Worm (Caenorhabditis elegans) whole organism, L4/young adult: ENCODE data around the gene F49E11.2.

Source experiments
- W03F9.2 ChIP-seq: fragments of 150-350 bp; optimal IDR thresholded peaks from 2 replicates; lab custom pipeline; 2014; ENCODE audit warnings: missing biosample characterization, missing genetic modification characterization
- dao-5 ChIP-seq: sonication (generic microtip); optimal IDR thresholded peaks from 2 replicates; lab custom pipeline; 2016; ENCODE audit warnings: missing genotype, missing genetic modification characterization, moderate library complexity, missing compliant biosample characterization
- him-1 ChIP-seq: sonication (generic microtip); optimal IDR thresholded peaks from 2 replicates; lab custom pipeline; 2016; ENCODE audit warnings: missing genotype, missing genetic modification reagents, missing genetic modification characterization, missing compliant biosample characterization

Gene F49E11.2

ce11 chrIV:13036835-13037234 lies 2.0 kb downstream of the F49E11.2 start:
- no peak for TF ChIP-seq dao-5

DNA sequence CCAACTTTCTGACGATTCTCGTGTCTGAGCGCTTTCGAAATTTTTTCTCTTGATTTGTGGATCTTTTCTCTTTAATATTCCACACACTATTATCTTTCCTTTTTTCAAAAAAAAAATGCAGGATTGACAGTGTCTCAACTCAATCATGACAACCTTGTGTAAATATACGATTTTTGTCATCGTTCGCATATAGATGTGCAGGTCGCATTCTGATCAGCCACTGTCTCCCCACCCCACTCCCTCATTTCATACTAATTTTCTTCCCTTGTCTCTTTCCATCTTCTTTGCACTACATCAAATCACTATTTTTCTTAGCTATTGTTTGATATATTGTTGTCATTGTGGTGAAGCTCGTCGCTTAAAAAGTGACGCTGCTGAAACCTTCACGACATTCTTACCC lies 3.5 kb downstream of the F49E11.2 start:
- TF ChIP-seq W03F9.2 (tag; lab: Kevin White, UChicago) (no peak), him-1 (tag; lab: Kevin White, UChicago) (no peak), dao-5 (no peak)

DNA sequence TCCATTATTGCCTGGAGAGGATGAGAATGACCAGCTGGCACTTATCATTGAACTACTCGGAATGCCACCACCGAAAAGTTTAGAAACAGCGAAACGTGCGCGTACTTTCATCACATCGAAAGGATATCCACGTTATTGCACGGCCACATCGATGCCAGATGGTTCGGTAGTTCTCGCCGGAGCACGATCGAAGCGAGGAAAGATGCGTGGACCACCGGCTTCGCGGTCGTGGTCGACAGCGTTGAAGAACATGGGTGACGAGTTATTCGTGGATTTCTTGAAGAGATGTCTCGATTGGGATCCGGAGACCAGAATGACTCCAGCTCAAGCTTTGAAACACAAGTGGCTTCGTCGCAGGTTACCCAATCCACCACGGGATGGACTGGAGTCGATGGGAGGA lies 5.3 kb downstream of the F49E11.2 start:
- TF ChIP-seq W03F9.2 (tag; lab: Kevin White, UChicago) (no peak), him-1 (tag; lab: Kevin White, UChicago) (no peak), dao-5 (no peak)

DNA sequence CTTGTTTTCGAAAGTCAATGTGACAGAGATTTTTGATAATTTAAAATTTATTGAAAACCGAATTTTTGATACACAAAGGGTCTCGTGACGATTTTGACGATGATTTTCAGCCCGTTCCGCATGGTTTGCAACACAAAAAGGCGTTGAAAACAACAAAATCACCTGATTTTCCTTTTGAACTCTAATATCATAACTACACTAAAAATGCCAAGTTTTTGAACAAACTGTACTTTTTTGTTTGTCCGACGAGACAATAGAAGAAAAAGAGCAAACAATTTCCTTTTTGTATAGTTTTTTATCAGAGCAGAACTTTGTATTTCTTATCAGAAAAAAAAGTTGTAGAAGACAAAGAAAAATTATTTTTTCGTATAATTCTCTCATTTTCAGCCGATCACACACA lies 6.6 kb downstream of the F49E11.2 start:
- TF ChIP-seq him-1 (tag; lab: Kevin White, UChicago) (no peak), dao-5 (no peak), W03F9.2 (tag; lab: Kevin White, UChicago) (no peak)

- no peak for TF ChIP-seq dao-5
- no peak for TF ChIP-seq him-1 (tag; lab: Kevin White, UChicago)
- TF ChIP-seq W03F9.2 (tag; lab: Kevin White, UChicago) = no peak
These were observed 8.1 kb downstream of the F49E11.2 start for ce11 chrIV:13030467-13031299.

DNA sequence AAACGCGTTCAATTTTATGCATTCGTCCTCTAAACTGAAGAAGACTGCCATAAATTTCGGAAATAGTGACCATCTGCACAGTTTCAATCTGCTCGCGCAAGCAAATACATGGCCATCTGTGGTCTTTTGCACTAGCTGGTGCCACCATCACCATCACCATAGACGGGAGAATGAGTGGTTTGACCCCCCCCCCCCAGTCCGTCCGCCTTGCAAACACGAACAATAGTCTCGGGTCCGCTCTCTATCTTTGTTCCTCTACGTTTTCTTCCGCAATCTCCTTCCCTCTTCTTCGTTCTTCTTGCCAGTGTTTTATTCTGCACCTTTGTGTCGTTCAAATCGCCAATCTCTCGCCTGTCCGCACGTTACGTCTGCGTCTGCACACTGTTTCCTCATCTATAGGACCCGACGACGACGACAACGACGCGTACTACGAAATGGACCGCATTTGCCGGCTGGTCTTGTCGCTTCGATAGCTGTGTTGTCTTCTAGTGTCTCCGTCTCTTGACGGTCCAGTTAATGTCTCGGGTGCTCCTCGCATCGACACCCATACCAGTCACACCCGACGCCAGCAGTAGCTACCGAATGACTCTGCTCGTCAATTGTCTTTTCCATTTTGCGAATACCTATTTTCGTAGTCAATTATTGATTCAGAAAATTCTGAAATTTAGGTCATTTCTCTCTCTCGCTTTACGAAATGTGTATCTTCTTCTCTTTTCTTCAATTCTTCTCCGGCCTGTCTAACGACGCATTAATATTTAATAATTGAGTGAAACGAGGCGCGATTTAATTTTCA lies 8.9 kb downstream of the F49E11.2 start:
- TF ChIP-seq him-1 (tag; lab: Kevin White, UChicago) = no peak
- no peak for TF ChIP-seq dao-5
- no peak for TF ChIP-seq W03F9.2 (tag; lab: Kevin White, UChicago)

DNA sequence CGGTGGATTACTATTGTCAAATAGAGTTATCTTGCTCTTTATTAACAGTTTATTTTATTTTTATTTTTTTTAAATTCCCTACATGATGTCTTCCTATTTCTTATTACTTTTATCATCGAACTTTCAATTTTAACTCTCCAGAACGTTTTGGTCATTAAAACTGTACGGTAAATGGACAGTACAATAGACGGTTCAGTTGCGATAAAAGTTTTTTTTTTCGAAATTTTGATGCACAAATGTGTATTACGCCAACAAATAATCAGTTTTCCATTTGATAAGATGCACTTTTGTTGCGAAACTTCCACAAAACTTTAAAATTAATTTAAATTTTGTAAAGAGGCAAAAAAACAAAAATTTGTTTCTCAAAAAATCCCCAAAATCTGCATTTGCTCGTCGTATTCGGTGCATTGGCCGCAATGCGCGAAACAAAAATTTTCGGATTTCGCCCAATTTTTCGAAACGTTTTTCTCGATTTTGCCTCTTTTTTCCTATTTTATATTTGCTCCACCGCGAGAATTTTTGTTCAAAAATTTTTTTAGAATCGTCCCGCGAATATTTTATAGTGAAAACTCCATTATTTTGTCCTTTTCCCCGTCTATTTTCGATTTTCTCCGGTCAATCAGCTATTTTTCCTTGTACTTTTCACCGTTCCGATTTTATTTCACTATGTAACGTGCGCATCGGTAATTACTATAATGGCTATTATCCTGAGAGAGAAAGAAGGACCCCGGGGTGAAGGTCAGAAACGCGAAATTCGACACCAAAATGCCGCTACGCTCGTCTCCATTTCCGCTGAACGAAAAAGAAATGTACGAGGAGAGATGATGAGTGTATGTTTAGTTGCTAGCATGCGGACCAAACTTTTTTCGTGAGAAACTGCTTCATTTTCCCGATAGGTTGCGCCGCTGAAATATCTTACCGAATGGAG lies 9.8 kb downstream of the F49E11.2 start:
- TF ChIP-seq him-1 (tag; lab: Kevin White, UChicago) (no peak), W03F9.2 (tag; lab: Kevin White, UChicago) (no peak), dao-5 (no peak)

ce11 chrIV:13027801-13028641 lies 10.8 kb downstream of the F49E11.2 start:
- TF ChIP-seq him-1 (tag; lab: Kevin White, UChicago) (no peak), W03F9.2 (tag; lab: Kevin White, UChicago) (no peak), dao-5 (no peak)

ce11 chrIV:13026762-13027161 lies 12.0 kb downstream of the F49E11.2 start:
- no peak for TF ChIP-seq him-1 (tag; lab: Kevin White, UChicago)
- TF ChIP-seq W03F9.2 (tag; lab: Kevin White, UChicago) = no peak
- no peak for TF ChIP-seq dao-5

- no peak for TF ChIP-seq dao-5
- no peak for TF ChIP-seq W03F9.2 (tag; lab: Kevin White, UChicago)
- peak; percentile 49 for TF ChIP-seq him-1 (tag; lab: Kevin White, UChicago)
These were observed 12.9 kb downstream of the F49E11.2 start for ce11 chrIV:13025853-13026343.

DNA sequence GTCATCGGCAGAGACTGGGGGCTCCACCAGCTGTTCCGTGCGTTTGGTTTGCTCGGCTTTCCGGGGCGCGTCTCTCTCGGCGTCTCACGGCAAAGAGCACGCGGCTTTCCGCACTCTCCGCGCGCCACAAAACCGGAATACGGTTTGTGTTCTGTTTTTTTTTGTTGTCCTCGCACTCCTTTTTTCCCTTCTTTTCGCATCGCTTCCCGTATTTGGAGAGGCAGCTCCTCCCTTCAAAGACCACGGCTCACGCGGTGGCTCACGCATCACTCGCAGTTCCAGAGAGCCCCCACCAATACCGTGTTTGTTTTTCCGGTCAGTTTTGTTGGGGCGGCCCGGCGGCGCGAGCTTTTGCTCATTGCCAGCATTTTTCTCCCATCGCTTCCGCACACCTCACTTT lies 15.9 kb downstream of the F49E11.2 start:
- TF ChIP-seq dao-5 = no peak
- TF ChIP-seq W03F9.2 (tag; lab: Kevin White, UChicago) = no peak
- no peak for TF ChIP-seq him-1 (tag; lab: Kevin White, UChicago)

- no peak for TF ChIP-seq W03F9.2 (tag; lab: Kevin White, UChicago)
- TF ChIP-seq dao-5 = no peak
- no peak for TF ChIP-seq him-1 (tag; lab: Kevin White, UChicago)
These were observed 17.8 kb downstream of the F49E11.2 start for ce11 chrIV:13021006-13021405.
